Worm (Caenorhabditis elegans) whole organism, L4 larva: ENCODE measurements around the gene C10A4.13.

Experiments used
- F10B5.3 ChIP-seq: sonication (generic microtip); optimal IDR thresholded peaks from 2 replicates; lab custom pipeline; 2016; ENCODE audit warnings: mild to moderate bottlenecking, missing genetic modification characterization, missing compliant biosample characterization
- F49E8.2 ChIP-seq: sonication (generic microtip); optimal IDR thresholded peaks from 2 replicates; lab custom pipeline; 2016; ENCODE audit warnings: missing compliant biosample characterization, mild to moderate bottlenecking, missing genetic modification characterization, borderline replicate concordance
- T26A8.4 ChIP-seq: fragments of 200-800 bp; sonication (Bioruptor generic); IDR thresholded peaks from 2 replicates; pipeline ENCODE4 v1.3.6; 2022; ENCODE audit warnings: missing genetic modification characterization, missing compliant biosample characterization
- Y5F2A.4 ChIP-seq: fragments of 200-800 bp; sonication (Bioruptor generic); optimal IDR thresholded peaks from 2 replicates; lab custom pipeline; 2018; ENCODE audit warnings: mild to moderate bottlenecking, missing genetic modification characterization, missing compliant biosample characterization
- aly-2 ChIP-seq: sonication (generic microtip); optimal IDR thresholded peaks from 2 replicates; lab custom pipeline; 2018; ENCODE audit warnings: missing biosample characterization, missing genetic modification characterization
- arid-1 ChIP-seq: fragments of 200-800 bp; sonication (Bioruptor generic); conservative IDR thresholded peaks from 2 replicates; pipeline ENCODE4 v1.3.6; 2022; ENCODE audit warnings: missing genetic modification reagents, missing genetic modification characterization, missing compliant biosample characterization
- ceh-20 ChIP-seq: fragments of 200-800 bp; sonication (Bioruptor generic); IDR thresholded peaks from 2 replicates; pipeline ENCODE4 v1.3.6; 2022; ENCODE audit warnings: missing genetic modification reagents, missing genetic modification characterization, missing compliant biosample characterization
- daf-16 ChIP-seq, 3 experiments: sonication (generic microtip); optimal IDR thresholded peaks; 2 replicates each; lab custom pipeline; 2016 to 2017; ENCODE audit warnings: missing genetic modification characterization in 3 of 3, missing genetic modification reagents in 3 of 3, mild to moderate bottlenecking in 2 of 3, missing compliant biosample characterization in 2 of 3, missing biosample characterization in 1 of 3, moderate library complexity in 1 of 3
- daf-8 ChIP-seq: fragments of 200-800 bp; sonication (Bioruptor generic); IDR thresholded peaks from 2 replicates; pipeline ENCODE4 v1.3.6; 2022; ENCODE audit warnings: missing genetic modification characterization, missing compliant biosample characterization
- duxl-1 ChIP-seq: sonication (generic microtip); optimal IDR thresholded peaks from 2 replicates; lab custom pipeline; 2016; ENCODE audit warnings: mild to moderate bottlenecking, missing genetic modification characterization, moderate library complexity, missing compliant biosample characterization; ENCODE audit not compliant: poor library complexity
- fkh-10 ChIP-seq: fragments of 150-350 bp; optimal IDR thresholded peaks from 2 replicates; lab custom pipeline; 2014; ENCODE audit warnings: missing biosample characterization, missing genetic modification reagents, missing genetic modification characterization
- hlh-11 ChIP-seq: fragments of 200-800 bp; sonication (Bioruptor generic); optimal IDR thresholded peaks from 2 replicates; lab custom pipeline; 2018; ENCODE audit warnings: mild to moderate bottlenecking, missing genetic modification characterization, missing compliant biosample characterization
- hlh-30 ChIP-seq: sonication (generic microtip); optimal IDR thresholded peaks from 2 replicates; lab custom pipeline; 2017; ENCODE audit warnings: antibody characterized with exemption, mild to moderate bottlenecking, missing genetic modification characterization, missing compliant biosample characterization; ENCODE audit not compliant: insufficient read depth
- lim-7 ChIP-seq: fragments of 200-800 bp; sonication (Bioruptor generic); IDR thresholded peaks from 2 replicates; pipeline ENCODE4 v1.3.6; 2022; ENCODE audit warnings: missing genetic modification characterization, missing compliant biosample characterization
- lin-38 ChIP-seq: fragments of 200-800 bp; sonication (Bioruptor generic); IDR thresholded peaks from 2 replicates; pipeline ENCODE4 v1.3.6; 2022; ENCODE audit warnings: missing genetic modification reagents, missing genetic modification characterization, missing compliant biosample characterization
- lsy-2 ChIP-seq, 2 experiments: fragments of 150-350 bp in 1 of 2; sonication (generic microtip) in 1 of 2; optimal IDR thresholded peaks; 2 replicates each; lab custom pipeline; 2014 to 2017; ENCODE audit warnings: missing biosample characterization in 2 of 2, missing genetic modification characterization in 2 of 2
- madf-5 ChIP-seq, 2 experiments: fragments of 200-800 bp; sonication (Bioruptor generic); IDR thresholded peaks; 2 replicates each; pipeline ENCODE4 v1.3.6; 2022; ENCODE audit warnings: missing compliant biosample characterization in 2 of 2, missing genetic modification characterization in 2 of 2
- mdl-1 ChIP-seq, 2 experiments: fragments of 150-350 bp in 1 of 2; sonication (generic microtip) in 1 of 2; optimal IDR thresholded peaks; 2 replicates each; lab custom pipeline; 2014 to 2017; ENCODE audit warnings: missing biosample characterization in 2 of 2, missing genetic modification characterization in 2 of 2
- mdt-29 ChIP-seq: fragments of 200-800 bp; sonication (Bioruptor generic); IDR thresholded peaks from 2 replicates; pipeline ENCODE4 v1.3.6; 2022; ENCODE audit warnings: missing genetic modification reagents, missing genetic modification characterization, missing compliant biosample characterization
- mep-1 ChIP-seq: fragments of 150-350 bp; sonication (generic microtip); optimal IDR thresholded peaks from 3 replicates; lab custom pipeline; 2014; ENCODE audit warnings: missing biosample characterization, missing genetic modification characterization
- nhr-102 ChIP-seq: sonication (generic microtip); optimal IDR thresholded peaks from 2 replicates; lab custom pipeline; 2016; ENCODE audit warnings: mild to moderate bottlenecking, missing genetic modification characterization, moderate library complexity, missing compliant biosample characterization
- nhr-111 ChIP-seq: fragments of 200-800 bp; sonication (Bioruptor generic); optimal IDR thresholded peaks from 2 replicates; lab custom pipeline; 2018; ENCODE audit warnings: mild to moderate bottlenecking, missing genetic modification characterization, missing compliant biosample characterization
- nhr-25 ChIP-seq: sonication (generic microtip); optimal IDR thresholded peaks from 2 replicates; lab custom pipeline; 2017; ENCODE audit warnings: missing genetic modification characterization, mild to moderate bottlenecking, missing compliant biosample characterization, antibody characterized with exemption, moderate library complexity, borderline replicate concordance; ENCODE audit not compliant: insufficient read depth
- nhr-28 ChIP-seq: fragments of 150-350 bp; optimal IDR thresholded peaks from 2 replicates; lab custom pipeline; 2014; ENCODE audit warnings: missing biosample characterization, missing genetic modification characterization
- nhr-42 ChIP-seq: fragments of 200-800 bp; sonication (Bioruptor generic); IDR thresholded peaks from 2 replicates; pipeline ENCODE4 v1.3.6; 2022; ENCODE audit warnings: missing genetic modification characterization, missing compliant biosample characterization
- nhr-48 ChIP-seq: sonication (generic microtip); optimal IDR thresholded peaks from 2 replicates; lab custom pipeline; 2016; ENCODE audit warnings: mild to moderate bottlenecking, missing genetic modification characterization, missing compliant biosample characterization
- rbr-2 ChIP-seq: sonication (generic microtip); optimal IDR thresholded peaks from 2 replicates; lab custom pipeline; 2016; ENCODE audit warnings: missing genotype, missing genetic modification characterization, missing compliant biosample characterization
- snpc-1.2 ChIP-seq: fragments of 200-800 bp; sonication (Bioruptor generic); IDR thresholded peaks from 2 replicates; pipeline ENCODE4 v1.3.6; 2022; ENCODE audit warnings: missing genetic modification reagents, missing genetic modification characterization, missing compliant biosample characterization
- snpc-4 ChIP-seq: fragments of 150-350 bp; optimal IDR thresholded peaks from 2 replicates; lab custom pipeline; 2014; ENCODE audit warnings: missing biosample characterization, missing genetic modification characterization
- tag-97 ChIP-seq: fragments of 200-800 bp; sonication (Bioruptor generic); IDR thresholded peaks from 2 replicates; pipeline ENCODE4 v1.3.6; 2022; ENCODE audit warnings: missing genetic modification characterization, missing compliant biosample characterization
- unc-130 ChIP-seq: sonication (generic microtip); optimal IDR thresholded peaks from 2 replicates; lab custom pipeline; 2016; ENCODE audit warnings: missing genetic modification reagents, missing genetic modification characterization, missing compliant biosample characterization
- zag-1 ChIP-seq: fragments of 150-350 bp; optimal IDR thresholded peaks from 2 replicates; lab custom pipeline; 2014; ENCODE audit warnings: missing biosample characterization, missing genetic modification characterization
- zfp-2 ChIP-seq: sonication (generic microtip); optimal IDR thresholded peaks from 2 replicates; lab custom pipeline; 2016; ENCODE audit warnings: mild to moderate bottlenecking, missing genetic modification characterization, missing compliant biosample characterization

C10A4.13 gene

ce11 chrX:7433269-7433668 is 35.4 kb upstream of the C10A4.13 start, which contains the start of gene clc-5:
TSS of gene clc-5 (plus strand) at chrX:7433569.
- no peak for TF ChIP-seq zfp-2 (tag; lab: Kevin White, UChicago)
- no peak for TF ChIP-seq lim-7
- no peak for TF ChIP-seq zag-1 (tag; lab: Kevin White, UChicago)
- no peak for TF ChIP-seq nhr-102 (tag; lab: Kevin White, UChicago)
- TF ChIP-seq madf-5 (GFP tag; IDR thresholded peaks at IDR 0.05; lab: Robert Waterston, UW), result no peak
- TF ChIP-seq rbr-2 (tag; lab: Kevin White, UChicago), result no peak
- TF ChIP-seq mdt-29 (GFP tag; lab: Robert Waterston, UW), result no peak
- TF ChIP-seq F10B5.3 (tag; lab: Kevin White, UChicago), result no peak
- TF ChIP-seq snpc-4, result no peak

ce11 chrX:7431165-7431564 is 33.3 kb upstream of the C10A4.13 start, which contains the start of gene clc-2:
TSS of gene clc-2 (plus strand) at chrX:7431465.
- TF ChIP-seq mdl-1 (tag; optimal IDR thresholded peaks at IDR 0.05; lab: Kevin White, UChicago) (no peak), mdt-29 (GFP tag; lab: Robert Waterston, UW) (no peak), rbr-2 (tag; lab: Kevin White, UChicago) (no peak), T26A8.4 (no peak), lsy-2 (tag; optimal IDR thresholded peaks at IDR 0.05; lab: Kevin White, UChicago) (no peak), mep-1 (tag; lab: Kevin White, UChicago) (no peak), unc-130 (GFP tag; lab: Kevin White, UChicago) (no peak), aly-2 (no peak), daf-8 (GFP tag; lab: Robert Waterston, UW) (no peak)

- TF ChIP-seq nhr-25 (tag; lab: Kevin White, UChicago) (peak; percentile 38), nhr-28 (tag; lab: Kevin White, UChicago) (peak; percentile 42), hlh-11 (peak; percentile 20), duxl-1 (tag; lab: Kevin White, UChicago) (no peak), hlh-30 (tag; lab: Kevin White, UChicago) (peak; percentile 45)
Measured at ce11 chrX:7430483-7430882, 32.6 kb upstream of the C10A4.13 start.

ce11 chrX:7424813-7425212 is 27.0 kb upstream of the C10A4.13 start, which contains the start of gene mnm-2:
TSS of gene mnm-2 (minus strand) at chrX:7424913.
- TF ChIP-seq nhr-42 (GFP tag; lab: Robert Waterston, UW) (no peak), fkh-10 (GFP tag; lab: Kevin White, UChicago) (no peak), nhr-25 (tag; lab: Kevin White, UChicago) (no peak), aly-2 (no peak), snpc-4 (no peak), ceh-20 (GFP tag; lab: Robert Waterston, UW) (no peak), lin-38 (GFP tag; lab: Robert Waterston, UW) (no peak), Y5F2A.4 (GFP tag; lab: Kevin White, UChicago) (no peak), rbr-2 (tag; lab: Kevin White, UChicago) (no peak), F49E8.2 (no peak), daf-16 (GFP tag; optimal IDR thresholded peaks at IDR 0.05; lab: Kevin White, UChicago) (no peak), daf-16 (tag; optimal IDR thresholded peaks at IDR 0.05; lab: Kevin White, UChicago) (no peak), mep-1 (tag; lab: Kevin White, UChicago) (no peak), lim-7 (no peak), snpc-1.2 (GFP tag; lab: Robert Waterston, UW) (no peak), nhr-48 (tag; lab: Kevin White, UChicago) (no peak), madf-5 (GFP tag; IDR thresholded peaks at IDR 0.05; lab: Robert Waterston, UW) (no peak), arid-1 (GFP tag; lab: Robert Waterston, UW) (no peak), tag-97 (no peak), nhr-111 (GFP tag; lab: Kevin White, UChicago) (no peak)
